Worm (Caenorhabditis elegans): ENCODE data around the gene F32D8.15.

- TF ChIP-seq fkh-10 (GFP tag; optimal IDR thresholded peaks at IDR 0.05) = no peak
- no peak for TF ChIP-seq ceh-88 (GFP tag; IDR thresholded peaks at IDR 0.05)
- no peak for TF ChIP-seq egl-27 (tag; optimal IDR thresholded peaks at IDR 0.05)
- no peak for TF ChIP-seq swsn-7 (tag; optimal IDR thresholded peaks at IDR 0.05)
- TF ChIP-seq nhr-11 (tag; optimal IDR thresholded peaks at IDR 0.05) = no peak
- no peak for TF ChIP-seq pax-3 (tag; optimal IDR thresholded peaks at IDR 0.05)
Observed at ce11 chrV:10939990-10940570, 36.2 kb downstream of the F32D8.15 start.
